Worm (Caenorhabditis elegans): Measurements from ENCODE around the gene K09E2.1.

The K09E2.1 gene

ce11 chrX:8640654-8641053 is 41.0 kb upstream of the K09E2.1 start:
- TF ChIP-seq F52B5.7 (tag; optimal IDR thresholded peaks at IDR 0.05) (no peak), cebp-2 (GFP tag; IDR thresholded peaks at IDR 0.05) (no peak), hmg-1.2 (GFP tag; IDR thresholded peaks at IDR 0.05) (peak; percentile 69), somi-1 (GFP tag; optimal IDR thresholded peaks at IDR 0.05) (no peak), rcor-1 (GFP tag; IDR thresholded peaks at IDR 0.05) (peak; percentile 73), B0336.3 (GFP tag; IDR thresholded peaks at IDR 0.05) (no peak), ets-4 (GFP tag; optimal IDR thresholded peaks at IDR 0.05) (no peak), B0035.1 (tag; optimal IDR thresholded peaks at IDR 0.05) (peak; percentile 65), tbx-9 (tag; optimal IDR thresholded peaks at IDR 0.05; ENCODE audit: borderline replicate concordance) (no peak), mcd-1 (GFP tag; IDR thresholded peaks at IDR 0.05) (no peak), dpl-1 (GFP tag; optimal IDR thresholded peaks at IDR 0.05) (no peak), F55B11.4 (tag; optimal IDR thresholded peaks at IDR 0.05; ENCODE audit: borderline replicate concordance, insufficient read depth) (no peak), ceh-58 (GFP tag; IDR thresholded peaks at IDR 0.05) (no peak), pbrm-1 (GFP tag; IDR thresholded peaks at IDR 0.05) (peak; percentile 82), nfya-1 (tag; optimal IDR thresholded peaks at IDR 0.05; ENCODE audit: borderline replicate concordance, insufficient read depth) (no peak), unc-130 (GFP tag; optimal IDR thresholded peaks at IDR 0.05) (peak; percentile 27), nfya-2 (GFP tag; IDR thresholded peaks at IDR 0.05) (no peak), ztf-18 (tag; optimal IDR thresholded peaks at IDR 0.05) (peak; percentile 51), Y79H2A.3 (GFP tag; conservative IDR thresholded peaks at IDR 0.05) (no peak), chd-7 (tag; optimal IDR thresholded peaks at IDR 0.05) (no peak), nfyb-1 (GFP tag; IDR thresholded peaks at IDR 0.05) (0 out of 2 replicates have a peak, but pooled peaks have one; percentile 34), Y95B8A.8 (GFP tag; IDR thresholded peaks at IDR 0.05) (no peak), die-1 (tag; optimal IDR thresholded peaks at IDR 0.05) (peak; percentile 83), dox-1 (GFP tag; IDR thresholded peaks at IDR 0.05) (peak; percentile 41; the same call in 1 of the 2 replicates), snpc-4 (GFP tag; optimal IDR thresholded peaks at IDR 0.05) (peak; percentile 64), snpc-4 (tag; optimal IDR thresholded peaks at IDR 0.05) (peak in 3 of 4 experiments; percentile 34 to 68 (median 36)), F33H1.4 (GFP tag; IDR thresholded peaks at IDR 0.05) (no peak), mxl-1 (tag; optimal IDR thresholded peaks at IDR 0.05) (peak; percentile 53), Y56A3A.18 (GFP tag; IDR thresholded peaks at IDR 0.05) (no peak), atf-7 (tag; optimal IDR thresholded peaks at IDR 0.05) (no peak), mes-4 (tag; optimal IDR thresholded peaks at IDR 0.05) (peak; percentile 60), F57C9.4 (tag; optimal IDR thresholded peaks at IDR 0.05) (no peak), ceh-79 (tag; optimal IDR thresholded peaks at IDR 0.05) (no peak), hlh-12 (tag; optimal IDR thresholded peaks at IDR 0.05) (peak; percentile 71), D2030.7 (GFP tag; IDR thresholded peaks at IDR 0.05) (peak; percentile 77; the same call in 1 of the 2 replicates), F49E8.2 (tag; optimal IDR thresholded peaks at IDR 0.05; ENCODE audit: insufficient read depth) (no peak), lin-40 (tag; optimal IDR thresholded peaks at IDR 0.05) (no peak), attf-5 (GFP tag; optimal IDR thresholded peaks at IDR 0.05) (peak; percentile 6), F10E7.11 (tag; optimal IDR thresholded peaks at IDR 0.05) (no peak), madf-10 (tag; optimal IDR thresholded peaks at IDR 0.05) (peak; percentile 45), hmg-20 (GFP tag; IDR thresholded peaks at IDR 0.05) (no peak), B0019.2 (GFP tag; conservative IDR thresholded peaks at IDR 0.05) (no peak), madf-3 (GFP tag; IDR thresholded peaks at IDR 0.05) (no peak), rec-8 (tag; optimal IDR thresholded peaks at IDR 0.05) (peak; percentile 50 to 71), gei-17 (GFP tag; optimal IDR thresholded peaks at IDR 0.05) (no peak), ceh-91 (GFP tag; IDR thresholded peaks at IDR 0.05) (no peak), ztf-6 (GFP tag; IDR thresholded peaks at IDR 0.05) (no peak), sea-2 (GFP tag; IDR thresholded peaks at IDR 0.05) (no peak), athp-1 (tag; optimal IDR thresholded peaks at IDR 0.05) (peak; percentile 42), dpff-1 (tag; optimal IDR thresholded peaks at IDR 0.05) (no peak)

Measured in whole organism, young adult.